Worm (Caenorhabditis elegans): ENCODE results near the gene npr-16.

Gene npr-16

ce11 chrX:3495776-3496175 is 22.8 kb upstream of the npr-16 start, which contains the start of gene glt-1:
Gene glt-1, plus strand, starts transcription at chrX:3496026.
- peak; percentile 37 for TF ChIP-seq snu-23 (GFP tag; optimal IDR thresholded peaks at IDR 0.05)
- TF ChIP-seq lin-13 (GFP tag; optimal IDR thresholded peaks at IDR 0.05): no peak
- TF ChIP-seq aha-1 (tag; optimal IDR thresholded peaks at IDR 0.05): no peak
- no peak for TF ChIP-seq alr-1 (tag; optimal IDR thresholded peaks at IDR 0.05; ENCODE audit: borderline replicate concordance)
- TF ChIP-seq lin-15B (tag; optimal IDR thresholded peaks at IDR 0.05): no peak
- no peak for TF ChIP-seq unc-86 (tag; optimal IDR thresholded peaks at IDR 0.05)
- TF ChIP-seq unc-98 (GFP tag; IDR thresholded peaks at IDR 0.05): no peak
- no peak for TF ChIP-seq nhr-19 (GFP tag; conservative IDR thresholded peaks at IDR 0.05)
- peak; percentile 51 for TF ChIP-seq nhr-85 (tag)
- no peak for TF ChIP-seq nhr-11 (tag; optimal IDR thresholded peaks at IDR 0.05)
- peak; percentile 20 for TF ChIP-seq nhr-20 (tag; optimal IDR thresholded peaks at IDR 0.05)
- TF ChIP-seq fkh-4 (tag; optimal IDR thresholded peaks at IDR 0.05; ENCODE audit: borderline replicate concordance): no peak
- no peak for TF ChIP-seq hlh-4 (tag; optimal IDR thresholded peaks at IDR 0.05)
- TF ChIP-seq rnt-1 (tag; optimal IDR thresholded peaks at IDR 0.05): no peak
- no peak for TF ChIP-seq pqm-1 (tag; optimal IDR thresholded peaks at IDR 0.05)
- no peak for TF ChIP-seq elt-2 (tag; optimal IDR thresholded peaks at IDR 0.05)
- no peak for TF ChIP-seq egl-27 (tag; optimal IDR thresholded peaks at IDR 0.05)
- TF ChIP-seq pag-3 (tag; optimal IDR thresholded peaks at IDR 0.05; ENCODE audit: borderline replicate concordance, insufficient read depth): no peak
- no peak for TF ChIP-seq ztf-4 (tag; optimal IDR thresholded peaks at IDR 0.05)
- TF ChIP-seq aly-2 (tag; optimal IDR thresholded peaks at IDR 0.05): no peak
- no peak for TF ChIP-seq vab-15 (tag; optimal IDR thresholded peaks at IDR 0.05)
- no peak for TF ChIP-seq nhr-28 (tag; optimal IDR thresholded peaks at IDR 0.05)
- TF ChIP-seq skn-1 (tag; optimal IDR thresholded peaks at IDR 0.05): no peak
- no peak for TF ChIP-seq sox-4 (tag; optimal IDR thresholded peaks at IDR 0.05)
- TF ChIP-seq nhr-84 (tag; optimal IDR thresholded peaks at IDR 0.05): no peak
- TF ChIP-seq lsy-2 (tag; optimal IDR thresholded peaks at IDR 0.05): no peak
- peak; percentile 28 for TF ChIP-seq nhr-71 (tag; optimal IDR thresholded peaks at IDR 0.05)
- TF ChIP-seq blmp-1 (tag; optimal IDR thresholded peaks at IDR 0.05): peak; percentile 61
- peak; percentile 56 for TF ChIP-seq lin-14 (GFP tag; optimal IDR thresholded peaks at IDR 0.05)
- peak in 5 of 6 experiments; percentile 31 to 88 (median 68) for TF ChIP-seq elt-3 (tag; optimal IDR thresholded peaks at IDR 0.05)
- no peak for TF ChIP-seq Y116A8C.19 (tag; optimal IDR thresholded peaks at IDR 0.05; ENCODE audit: borderline replicate concordance)
- peak; percentile 17 for TF ChIP-seq tbx-2 (tag; optimal IDR thresholded peaks at IDR 0.05)

ce11 chrX:3498953-3499352 is 19.6 kb upstream of the npr-16 start, which contains the start of gene C12D12.1:
Gene C12D12.1, plus strand, starts transcription at chrX:3499253.
- TF ChIP-seq nhr-47 (tag; optimal IDR thresholded peaks at IDR 0.05): no peak
- no peak for TF ChIP-seq nhr-85 (tag)
- no peak for TF ChIP-seq mep-1 (tag; optimal IDR thresholded peaks at IDR 0.05)
- no peak for TF ChIP-seq nhr-237 (tag; optimal IDR thresholded peaks at IDR 0.05)
- TF ChIP-seq mdl-1 (tag; optimal IDR thresholded peaks at IDR 0.05): no peak
- TF ChIP-seq lir-3 (tag; optimal IDR thresholded peaks at IDR 0.05; ENCODE audit: poor library complexity): no peak
- TF ChIP-seq hlh-17 (GFP tag; optimal IDR thresholded peaks at IDR 0.05; ENCODE audit: borderline replicate concordance): no peak
- TF ChIP-seq ets-5 (GFP tag; IDR thresholded peaks at IDR 0.05): no peak
- no peak for TF ChIP-seq xbp-1 (tag; optimal IDR thresholded peaks at IDR 0.05)
- no peak for TF ChIP-seq nhr-90 (tag; optimal IDR thresholded peaks at IDR 0.05; ENCODE audit: poor library complexity)
- TF ChIP-seq aha-1 (tag; optimal IDR thresholded peaks at IDR 0.05): no peak
- TF ChIP-seq ceh-82 (tag; optimal IDR thresholded peaks at IDR 0.05): no peak
- TF ChIP-seq ama-1 (optimal IDR thresholded peaks at IDR 0.05): no peak
- no peak for TF ChIP-seq tbx-2 (tag; optimal IDR thresholded peaks at IDR 0.05)
- TF ChIP-seq efl-1 (optimal IDR thresholded peaks at IDR 0.05): no peak
- no peak for TF ChIP-seq efl-1 (GFP tag; optimal IDR thresholded peaks at IDR 0.05 in 1 of 2)
- no peak for TF ChIP-seq grh-1 (GFP tag; IDR thresholded peaks at IDR 0.05)
- TF ChIP-seq unc-62 (GFP tag; optimal IDR thresholded peaks at IDR 0.05): no peak
- TF ChIP-seq ztf-11 (tag; optimal IDR thresholded peaks at IDR 0.05): no peak
- no peak for TF ChIP-seq tlp-1 (tag; optimal IDR thresholded peaks at IDR 0.05)
- TF ChIP-seq egl-27 (tag; optimal IDR thresholded peaks at IDR 0.05): no peak

Measured in whole organism, L1 larva.